Fruit fly (Drosophila melanogaster): ENCODE measurements around the gene CG7888.

DNA sequence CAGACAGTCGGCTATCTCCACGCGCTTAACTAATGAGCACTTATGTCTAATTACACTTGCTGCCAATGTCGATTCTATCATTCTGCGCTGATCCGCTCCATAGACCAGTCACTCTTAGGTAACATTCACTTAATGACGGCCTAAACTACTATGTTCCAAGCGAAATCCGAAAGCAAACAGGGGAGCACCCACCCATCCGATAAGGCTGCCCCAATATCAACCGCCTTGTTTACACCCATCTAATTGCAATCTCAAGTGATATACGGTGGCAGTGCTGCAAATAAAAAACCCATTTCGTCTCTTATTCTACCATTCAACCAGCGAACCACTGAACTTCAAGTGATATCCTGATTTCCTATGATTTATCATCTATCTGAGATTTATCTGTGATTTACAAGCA, 4.4 kb upstream of the CG7888 start:
- TF ChIP-seq Hr38 (GFP tag; optimal IDR thresholded peaks at IDR 0.05) = no peak
- peak; percentile 79 for TF ChIP-seq fkh (GFP tag; optimal IDR thresholded peaks at IDR 0.05)
